Fruit fly (Drosophila melanogaster) whole organism, prepupa: Measurements from ENCODE around the gene Cyp12c1.

Experiments
- Blimp-1 ChIP-seq: fragments of 200-800 bp; sonication (Bioruptor generic); optimal IDR thresholded peaks from 3 replicates; lab custom pipeline; 2017; ENCODE audit warnings: missing biosample characterization, missing genetic modification characterization, mild to moderate bottlenecking, moderate library complexity, missing genetic modification reagents
- CG10631 ChIP-seq: fragments of 200-800 bp; sonication (Bioruptor generic); optimal IDR thresholded peaks from 2 replicates; lab custom pipeline; 2016; ENCODE audit warnings: missing biosample characterization, missing genetic modification characterization
- CG10669 ChIP-seq: fragments of 200-800 bp; sonication (Bioruptor generic); optimal IDR thresholded peaks from 3 replicates; lab custom pipeline; 2018; ENCODE audit warnings: missing biosample characterization, mild to moderate bottlenecking, missing genetic modification characterization, moderate library complexity
- CG11294 ChIP-seq: fragments of 200-800 bp; sonication (Bioruptor generic); IDR thresholded peaks from 2 replicates; pipeline ENCODE4 v1.3.6; 2022; ENCODE audit warnings: missing biosample characterization, missing genetic modification characterization
- CG11902 ChIP-seq: fragments of 200-800 bp; sonication (Bioruptor generic); optimal IDR thresholded peaks from 3 replicates; lab custom pipeline; 2016; ENCODE audit warnings: missing biosample characterization, missing genetic modification characterization
- CG15336 ChIP-seq: fragments of 200-800 bp; sonication (Bioruptor generic); IDR thresholded peaks from 2 replicates; pipeline ENCODE4 v1.3.6; 2022; ENCODE audit warnings: missing biosample characterization, missing genetic modification characterization
- CG1621 ChIP-seq: fragments of 200-800 bp; sonication (Bioruptor generic); optimal IDR thresholded peaks from 3 replicates; lab custom pipeline; 2018; ENCODE audit warnings: missing biosample characterization, mild to moderate bottlenecking, missing genetic modification characterization
- CG16779 ChIP-seq: fragments of 200-800 bp; sonication (Bioruptor generic); optimal IDR thresholded peaks from 3 replicates; lab custom pipeline; 2017; ENCODE audit warnings: missing biosample characterization, mild to moderate bottlenecking, missing genetic modification characterization
- CG31627 ChIP-seq: fragments of 200-800 bp; sonication (Bioruptor generic); optimal IDR thresholded peaks from 3 replicates; lab custom pipeline; 2016; ENCODE audit warnings: missing biosample characterization, missing genetic modification characterization
- CG3919 ChIP-seq: fragments of 200-800 bp; sonication (Bioruptor generic); optimal IDR thresholded peaks from 3 replicates; lab custom pipeline; 2016; ENCODE audit warnings: missing biosample characterization, missing genetic modification characterization
- CG4318 ChIP-seq: fragments of 200-800 bp; sonication (Bioruptor generic); optimal IDR thresholded peaks from 3 replicates; lab custom pipeline; 2017; ENCODE audit warnings: missing biosample characterization, mild to moderate bottlenecking, missing genetic modification characterization
- CG6163 ChIP-seq: fragments of 200-800 bp; sonication (Bioruptor generic); IDR thresholded peaks from 3 replicates; pipeline ENCODE4 v1.3.6; 2022; ENCODE audit warnings: missing biosample characterization, missing genetic modification characterization
- CG6276 ChIP-seq: fragments of 200-800 bp; sonication (Bioruptor generic); optimal IDR thresholded peaks from 2 replicates; lab custom pipeline; 2017; ENCODE audit warnings: missing biosample characterization, mild to moderate bottlenecking, missing genetic modification characterization
- CG6792 ChIP-seq: fragments of 200-800 bp; sonication (Bioruptor generic); optimal IDR thresholded peaks from 3 replicates; lab custom pipeline; 2016; ENCODE audit warnings: missing biosample characterization, missing genetic modification characterization
- CG6854 ChIP-seq: fragments of 200-800 bp; sonication (Bioruptor generic); optimal IDR thresholded peaks from 2 replicates; lab custom pipeline; 2017; ENCODE audit warnings: missing biosample characterization, mild to moderate bottlenecking, missing genetic modification characterization
- CG7368 ChIP-seq: fragments of 200-800 bp; sonication (Bioruptor generic); optimal IDR thresholded peaks from 3 replicates; lab custom pipeline; 2016; ENCODE audit warnings: missing biosample characterization, missing genetic modification characterization
- CG8319 ChIP-seq: fragments of 200-800 bp; sonication (Bioruptor generic); optimal IDR thresholded peaks from 3 replicates; lab custom pipeline; 2016; ENCODE audit warnings: missing biosample characterization, missing genetic modification characterization
- CG8632 ChIP-seq: fragments of 200-800 bp; sonication (Bioruptor generic); optimal IDR thresholded peaks from 3 replicates; lab custom pipeline; 2016; ENCODE audit warnings: missing biosample characterization, missing genetic modification characterization
- CG9139 ChIP-seq: fragments of 200-800 bp; sonication (Bioruptor generic); optimal IDR thresholded peaks from 3 replicates; lab custom pipeline; 2017; ENCODE audit warnings: missing biosample characterization, mild to moderate bottlenecking, missing genetic modification characterization
- Eip75B ChIP-seq: fragments of 200-800 bp; sonication (Bioruptor generic); optimal IDR thresholded peaks from 3 replicates; lab custom pipeline; 2016; ENCODE audit warnings: missing biosample characterization, missing genetic modification characterization
- Eip78C ChIP-seq: fragments of 200-800 bp; sonication (Bioruptor generic); peaks from one replicate; lab custom pipeline; 2016; ENCODE audit warnings: missing biosample characterization, missing genetic modification characterization
- Eip93F ChIP-seq: fragments of 200-800 bp; sonication (Bioruptor generic); optimal IDR thresholded peaks from 2 replicates; lab custom pipeline; 2016; ENCODE audit warnings: missing biosample characterization, mild to moderate bottlenecking, missing genetic modification characterization
- Ets21C ChIP-seq: fragments of 200-800 bp; sonication (Bioruptor generic); optimal IDR thresholded peaks from 3 replicates; lab custom pipeline; 2016; ENCODE audit warnings: missing biosample characterization, missing genetic modification characterization
- Ets96B ChIP-seq: fragments of 200-800 bp; optimal IDR thresholded peaks from 2 replicates; lab custom pipeline; 2019; ENCODE audit warnings: missing biosample characterization, mild to moderate bottlenecking, missing genetic modification characterization, moderate library complexity
- Hr38 ChIP-seq: sonication (Bioruptor generic); optimal IDR thresholded peaks from 2 replicates; lab custom pipeline; 2016; ENCODE audit warnings: missing biosample characterization, missing genetic modification characterization
- Hr39 ChIP-seq: fragments of 200-800 bp; sonication (Bioruptor generic); optimal IDR thresholded peaks from 2 replicates; lab custom pipeline; 2016; ENCODE audit warnings: missing biosample characterization, missing genetic modification characterization
- Hr4 ChIP-seq: fragments of 200-800 bp; sonication (Bioruptor generic); optimal IDR thresholded peaks from 3 replicates; lab custom pipeline; 2016; ENCODE audit warnings: missing biosample characterization, missing genetic modification characterization
- Met ChIP-seq: fragments of 200-800 bp; sonication (Bioruptor generic); optimal IDR thresholded peaks from 3 replicates; lab custom pipeline; 2016; ENCODE audit warnings: missing biosample characterization, missing genetic modification characterization
- OdsH ChIP-seq: fragments of 200-800 bp; sonication (Bioruptor generic); optimal IDR thresholded peaks from 3 replicates; lab custom pipeline; 2016; ENCODE audit warnings: missing biosample characterization, missing genetic modification characterization
- Smox ChIP-seq: fragments of 200-800 bp; sonication (Bioruptor generic); optimal IDR thresholded peaks from 3 replicates; lab custom pipeline; 2016; ENCODE audit warnings: missing biosample characterization, missing genetic modification characterization
- Sox102F ChIP-seq: fragments of 200-800 bp; sonication (Bioruptor generic); optimal IDR thresholded peaks from 2 replicates; lab custom pipeline; 2016; ENCODE audit warnings: missing biosample characterization, mild to moderate bottlenecking, missing genetic modification characterization
- Sox14 ChIP-seq: fragments of 200-800 bp; sonication (Bioruptor generic); optimal IDR thresholded peaks from 3 replicates; lab custom pipeline; 2016; ENCODE audit warnings: missing biosample characterization, missing genetic modification characterization
- Sox15 ChIP-seq: fragments of 200-800 bp; sonication (Bioruptor generic); optimal IDR thresholded peaks from 3 replicates; lab custom pipeline; 2016; ENCODE audit warnings: missing biosample characterization, missing genetic modification characterization
- achi ChIP-seq: fragments of 200-800 bp; sonication (Bioruptor generic); optimal IDR thresholded peaks from 3 replicates; lab custom pipeline; 2016; ENCODE audit warnings: missing biosample characterization, missing genetic modification characterization
- acj6 ChIP-seq: fragments of 200-800 bp; sonication (Bioruptor generic); optimal IDR thresholded peaks from 3 replicates; lab custom pipeline; 2016; ENCODE audit warnings: missing biosample characterization, missing genetic modification characterization
- cyc ChIP-seq: fragments of 200-800 bp; sonication (Bioruptor generic); optimal IDR thresholded peaks from 3 replicates; lab custom pipeline; 2016; ENCODE audit warnings: missing biosample characterization, missing genetic modification characterization
- dac ChIP-seq: fragments of 200-800 bp; sonication (Bioruptor generic); optimal IDR thresholded peaks from 2 replicates; lab custom pipeline; 2017; ENCODE audit warnings: missing biosample characterization, mild to moderate bottlenecking, missing genetic modification characterization
- dsx ChIP-seq: fragments of 200-800 bp; optimal IDR thresholded peaks from 3 replicates; lab custom pipeline; 2019; ENCODE audit warnings: missing biosample characterization, mild to moderate bottlenecking, missing genetic modification characterization, moderate library complexity; ENCODE audit not compliant: poor library complexity, severe bottlenecking
- eg ChIP-seq: fragments of 200-800 bp; sonication (Bioruptor generic); IDR thresholded peaks from 3 replicates; pipeline ENCODE4 v1.3.6; 2022; ENCODE audit warnings: missing biosample characterization, missing genetic modification characterization
- esn ChIP-seq: fragments of 200-800 bp; sonication (Bioruptor generic); optimal IDR thresholded peaks from 2 replicates; lab custom pipeline; 2016; ENCODE audit warnings: missing biosample characterization, mild to moderate bottlenecking, missing genetic modification characterization, moderate library complexity
- fd59A ChIP-seq: fragments of 200-800 bp; sonication (Bioruptor generic); optimal IDR thresholded peaks from 2 replicates; lab custom pipeline; 2017; ENCODE audit warnings: missing biosample characterization, mild to moderate bottlenecking, missing genetic modification characterization, missing genetic modification reagents
- fd85E ChIP-seq: fragments of 200-800 bp; sonication (Bioruptor generic); optimal IDR thresholded peaks from 3 replicates; lab custom pipeline; 2016; ENCODE audit warnings: missing biosample characterization, missing genetic modification characterization
- net ChIP-seq: fragments of 200-800 bp; sonication (Bioruptor generic); optimal IDR thresholded peaks from 3 replicates; lab custom pipeline; 2016; ENCODE audit warnings: missing biosample characterization, missing genetic modification characterization
- salr ChIP-seq, 2 experiments: fragments of 200-800 bp; sonication (Bioruptor generic); optimal IDR thresholded peaks; 3 replicates each; lab custom pipeline; 2016 to 2018; ENCODE audit warnings: missing biosample characterization in 2 of 2, missing genetic modification characterization in 2 of 2, mild to moderate bottlenecking in 1 of 2
- spab ChIP-seq: fragments of 200-800 bp; sonication (Bioruptor generic); optimal IDR thresholded peaks from 2 replicates; lab custom pipeline; 2017; ENCODE audit warnings: missing biosample characterization, mild to moderate bottlenecking, missing genetic modification characterization, missing genetic modification reagents
- ss ChIP-seq, 2 experiments: fragments of 200-800 bp; sonication (Bioruptor generic); optimal IDR thresholded peaks; 2 replicates in 1 of 2; 3 replicates in 1 of 2; lab custom pipeline; 2017 to 2018; ENCODE audit warnings: mild to moderate bottlenecking in 2 of 2, missing biosample characterization in 2 of 2, missing genetic modification characterization in 2 of 2, moderate library complexity in 1 of 2
- svp ChIP-seq: fragments of 200-800 bp; sonication (Bioruptor generic); peaks from one replicate; lab custom pipeline; 2016; ENCODE audit warnings: missing biosample characterization, missing genetic modification characterization
- vri ChIP-seq: fragments of 200-800 bp; sonication (Bioruptor generic); optimal IDR thresholded peaks from 3 replicates; lab custom pipeline; 2016; ENCODE audit warnings: missing biosample characterization, mild to moderate bottlenecking, missing genetic modification characterization

Cyp12c1 gene

dm6 chr3L:18643222-18643621 is 42.9 kb downstream of the Cyp12c1 start:
- no peak for TF ChIP-seq CG6854

dm6 chr3L:18640584-18641527 is 45.3 kb downstream of the Cyp12c1 start:
- peak; percentile 91 for TF ChIP-seq Smox
- peak; percentile 81 for TF ChIP-seq CG16779 (tag; lab: Kevin White, UChicago)
- peak; percentile 95 for TF ChIP-seq CG4318
- TF ChIP-seq CG9139 (GFP tag; lab: Kevin White, UChicago), result peak; percentile 56
- peak; percentile 87 for TF ChIP-seq Sox102F
- TF ChIP-seq achi (GFP tag; lab: Kevin White, UChicago), result peak; percentile 95
- TF ChIP-seq Ets21C (GFP tag; lab: Kevin White, UChicago), result peak; percentile 83
- peak; percentile 81 for TF ChIP-seq vri (GFP tag; lab: Kevin White, UChicago)
- peak; percentile 87 for TF ChIP-seq net
- TF ChIP-seq CG10631, result peak; percentile 84
- TF ChIP-seq eg (GFP tag; lab: Robert Waterston, UW), result peak; percentile 99
- peak; percentile 63 for TF ChIP-seq fd85E (GFP tag; lab: Kevin White, UChicago)
- peak; percentile 71 for TF ChIP-seq CG1621 (tag; lab: Kevin White, UChicago)
- TF ChIP-seq ss (GFP tag; optimal IDR thresholded peaks at IDR 0.05; lab: Kevin White, UChicago), result peak; percentile 45 to 70
- TF ChIP-seq CG6854, result peak; percentile 56
- peak; percentile 91 for TF ChIP-seq Met (GFP tag; lab: Kevin White, UChicago)
- TF ChIP-seq cyc (GFP tag; lab: Kevin White, UChicago), result peak; percentile 95
- peak; percentile 96 for TF ChIP-seq Sox14 (GFP tag; lab: Kevin White, UChicago)
- peak; percentile 90 for TF ChIP-seq CG6276 (GFP tag; lab: Kevin White, UChicago)
- TF ChIP-seq CG8632 (GFP tag; lab: Kevin White, UChicago), result peak; percentile 83
- TF ChIP-seq Eip78C (GFP tag; lab: Kevin White, UChicago), result peak; percentile 96
- peak; percentile 76 for TF ChIP-seq CG6792 (GFP tag; lab: Kevin White, UChicago)
- peak; percentile 86 for TF ChIP-seq CG11902 (GFP tag; lab: Kevin White, UChicago)
- TF ChIP-seq CG3919 (GFP tag; lab: Kevin White, UChicago), result peak; percentile 98
- TF ChIP-seq esn (GFP tag; lab: Kevin White, UChicago), result peak; percentile 88
- peak; percentile 38 for TF ChIP-seq Eip93F
- TF ChIP-seq Hr38 (GFP tag; lab: Kevin White, UChicago), result peak; percentile 91
- TF ChIP-seq Sox15 (GFP tag; lab: Kevin White, UChicago), result peak; percentile 88
- peak; percentile 79 for TF ChIP-seq Ets96B (tag; lab: Kevin White, UChicago)
- TF ChIP-seq CG15336 (GFP tag; lab: Robert Waterston, UW), result peak; percentile 98
- TF ChIP-seq Eip75B (GFP tag; lab: Kevin White, UChicago), result peak; percentile 85
- peak; percentile 97 for TF ChIP-seq CG11294 (GFP tag; lab: Robert Waterston, UW)
- TF ChIP-seq dac (GFP tag; lab: Kevin White, UChicago), result peak; percentile 73
- peak; percentile 60 for TF ChIP-seq Blimp-1 (GFP tag; lab: Kevin White, UChicago)
- TF ChIP-seq OdsH (GFP tag; lab: Kevin White, UChicago), result peak; percentile 97
- peak; percentile 99 for TF ChIP-seq Hr4 (GFP tag; lab: Kevin White, UChicago)
- TF ChIP-seq CG6163, result peak; percentile 99
- TF ChIP-seq salr (GFP tag; optimal IDR thresholded peaks at IDR 0.05; lab: Kevin White, UChicago), result peak; percentile 74 to 92
- peak; percentile 94 for TF ChIP-seq CG31627 (GFP tag; lab: Kevin White, UChicago)
- TF ChIP-seq CG7368 (GFP tag; lab: Kevin White, UChicago), result peak; percentile 82
- peak; percentile 96 for TF ChIP-seq acj6 (GFP tag; lab: Kevin White, UChicago)
- TF ChIP-seq spab, result peak; percentile 69
- TF ChIP-seq dsx, result peak; percentile 68
- TF ChIP-seq Hr39 (GFP tag; lab: Kevin White, UChicago), result peak; percentile 95
- TF ChIP-seq svp (GFP tag; lab: Kevin White, UChicago), result peak; percentile 92
- TF ChIP-seq CG10669 (GFP tag; lab: Kevin White, UChicago), result peak; percentile 68
- TF ChIP-seq CG8319, result peak; percentile 81
- TF ChIP-seq fd59A (GFP tag; lab: Kevin White, UChicago), result peak; percentile 72
